Worm (Caenorhabditis elegans) whole organism, early embryonic: ENCODE results near the gene pqn-90.

Source experiments
- B0310.2 ChIP-seq: sonication (generic microtip); optimal IDR thresholded peaks from 2 replicates; lab custom pipeline; 2016; ENCODE audit warnings: mild to moderate bottlenecking, missing genetic modification characterization, missing compliant biosample characterization
- F13C5.2 ChIP-seq: sonication (generic microtip); optimal IDR thresholded peaks from 2 replicates; lab custom pipeline; 2017; ENCODE audit warnings: mild to moderate bottlenecking, missing genetic modification characterization, inconsistent platforms, missing compliant biosample characterization
- aly-1 ChIP-seq: sonication (generic microtip); optimal IDR thresholded peaks from 2 replicates; lab custom pipeline; 2016; ENCODE audit warnings: missing genetic modification characterization, missing compliant biosample characterization
- ama-1 ChIP-seq: fragments of 150-350 bp; optimal IDR thresholded peaks from 2 replicates; lab custom pipeline; 2014
- ceh-13 ChIP-seq: fragments of 200-800 bp; sonication (Bioruptor generic); optimal IDR thresholded peaks from 2 replicates; lab custom pipeline; 2018; ENCODE audit warnings: mild to moderate bottlenecking, missing genetic modification characterization, missing compliant biosample characterization
- ceh-36 ChIP-seq: sonication (generic microtip); optimal IDR thresholded peaks from 2 replicates; lab custom pipeline; 2016; ENCODE audit warnings: missing genetic modification characterization, inconsistent platforms, missing compliant biosample characterization
- ets-7 ChIP-seq: sonication (generic microtip); optimal IDR thresholded peaks from 2 replicates; lab custom pipeline; 2016; ENCODE audit warnings: missing genotype, missing genetic modification characterization, missing compliant biosample characterization
- flt-1 ChIP-seq: fragments of 200-800 bp; sonication (Bioruptor generic); IDR thresholded peaks from 2 replicates; pipeline ENCODE4 v1.3.6; 2022; ENCODE audit warnings: missing genetic modification characterization, missing compliant biosample characterization
- hmbx-1 ChIP-seq: sonication (generic microtip); optimal IDR thresholded peaks from 2 replicates; lab custom pipeline; 2016; ENCODE audit warnings: mild to moderate bottlenecking, missing genetic modification characterization, missing compliant biosample characterization
- hmg-4 ChIP-seq: fragments of 200-800 bp; sonication (Bioruptor generic); optimal IDR thresholded peaks from 2 replicates; lab custom pipeline; 2018; ENCODE audit warnings: mild to moderate bottlenecking, missing genetic modification characterization, missing compliant biosample characterization
- hnd-1 ChIP-seq: sonication (generic microtip); optimal IDR thresholded peaks from 2 replicates; lab custom pipeline; 2016; ENCODE audit warnings: missing genetic modification characterization, missing compliant biosample characterization
- pes-1 ChIP-seq: fragments of 200-800 bp; sonication (Bioruptor generic); IDR thresholded peaks from 2 replicates; pipeline ENCODE4 v1.3.6; 2022; ENCODE audit warnings: missing genetic modification reagents, missing genetic modification characterization, missing compliant biosample characterization
- scrt-1 ChIP-seq: fragments of 200-800 bp; sonication (Bioruptor generic); IDR thresholded peaks from 2 replicates; pipeline ENCODE4 v1.3.6; 2022; ENCODE audit warnings: missing genetic modification characterization, missing compliant biosample characterization
- sea-1 ChIP-seq: fragments of 200-800 bp; sonication (Bioruptor generic); conservative IDR thresholded peaks from 2 replicates; pipeline ENCODE4 v1.3.6; 2022; ENCODE audit warnings: missing genetic modification characterization, missing compliant biosample characterization
- tbx-11 ChIP-seq: fragments of 200-800 bp; sonication (Bioruptor generic); IDR thresholded peaks from 2 replicates; pipeline ENCODE4 v1.3.6; 2022; ENCODE audit warnings: missing genetic modification characterization, missing compliant biosample characterization
- tbx-37 ChIP-seq: fragments of 200-800 bp; sonication (Bioruptor generic); conservative IDR thresholded peaks from 2 replicates; pipeline ENCODE4 v1.3.6; 2022; ENCODE audit warnings: missing genetic modification reagents, missing genetic modification characterization, missing compliant biosample characterization
- tra-4 ChIP-seq: sonication (generic microtip); optimal IDR thresholded peaks from 2 replicates; lab custom pipeline; 2017; ENCODE audit warnings: missing genetic modification characterization, missing compliant biosample characterization

Gene pqn-90

ce11 chrIV:15275363-15275854 is 15.7 kb downstream of the pqn-90 start, which contains the start of gene ccg-1:
Gene ccg-1 (minus strand): TSS chrIV:15275804.
- TF ChIP-seq tbx-11 (no peak), hmg-4 (GFP tag; lab: Kevin White, UChicago) (no peak), hmbx-1 (no peak), B0310.2 (no peak), pes-1 (GFP tag; lab: Robert Waterston, UW) (no peak), F13C5.2 (no peak), ceh-36 (no peak), hnd-1 (tag; lab: Kevin White, UChicago) (no peak), aly-1 (tag; lab: Kevin White, UChicago) (no peak)

ce11 chrIV:15274063-15274462 is 17.0 kb downstream of the pqn-90 start:
- TF ChIP-seq hnd-1 (tag; lab: Kevin White, UChicago), result no peak
- no peak for TF ChIP-seq hmbx-1
- no peak for TF ChIP-seq tra-4 (tag; lab: Kevin White, UChicago)
- TF ChIP-seq aly-1 (tag; lab: Kevin White, UChicago), result no peak
- no peak for TF ChIP-seq F13C5.2
- TF ChIP-seq flt-1, result no peak
- TF ChIP-seq B0310.2, result no peak
- no peak for TF ChIP-seq ceh-13 (GFP tag; lab: Kevin White, UChicago)

ce11 chrIV:15259548-15259947 is 31.5 kb downstream of the pqn-90 start, which contains the start of gene Y73F8A.5:
Gene Y73F8A.5 (plus strand): TSS chrIV:15259868.
- no peak for TF ChIP-seq pes-1 (GFP tag; lab: Robert Waterston, UW)
- TF ChIP-seq tra-4 (tag; lab: Kevin White, UChicago), result no peak
- TF ChIP-seq F13C5.2, result no peak
- TF ChIP-seq flt-1, result no peak
- TF ChIP-seq hnd-1 (tag; lab: Kevin White, UChicago), result no peak
- TF ChIP-seq tbx-37 (GFP tag; lab: Robert Waterston, UW), result no peak
- TF ChIP-seq hmg-4 (GFP tag; lab: Kevin White, UChicago), result no peak
- no peak for TF ChIP-seq ceh-36
- TF ChIP-seq hmbx-1, result no peak
- TF ChIP-seq ets-7 (tag; lab: Kevin White, UChicago), result no peak
- TF ChIP-seq B0310.2, result no peak
- TF ChIP-seq sea-1 (GFP tag; lab: Robert Waterston, UW), result no peak
- TF ChIP-seq aly-1 (tag; lab: Kevin White, UChicago), result no peak
- no peak for TF ChIP-seq ama-1 (lab: Kevin White, UChicago)
- no peak for TF ChIP-seq tbx-11
- TF ChIP-seq scrt-1 (GFP tag; lab: Robert Waterston, UW), result no peak

- TF ChIP-seq ceh-36, result no peak
- no peak for TF ChIP-seq ets-7 (tag; lab: Kevin White, UChicago)
- no peak for TF ChIP-seq F13C5.2
- no peak for TF ChIP-seq tra-4 (tag; lab: Kevin White, UChicago)
- no peak for TF ChIP-seq tbx-11
- TF ChIP-seq aly-1 (tag; lab: Kevin White, UChicago), result no peak
- no peak for TF ChIP-seq scrt-1 (GFP tag; lab: Robert Waterston, UW)
- TF ChIP-seq hmg-4 (GFP tag; lab: Kevin White, UChicago), result no peak
Observed at ce11 chrIV:15252157-15252556, 38.9 kb downstream of the pqn-90 start, which contains the start of gene srj-42. Gene srj-42 (minus strand): TSS chrIV:15252257.

- TF ChIP-seq ceh-13 (GFP tag; lab: Kevin White, UChicago) (no peak), tra-4 (tag; lab: Kevin White, UChicago) (no peak), B0310.2 (no peak), aly-1 (tag; lab: Kevin White, UChicago) (no peak), scrt-1 (GFP tag; lab: Robert Waterston, UW) (no peak), tbx-11 (no peak), ceh-36 (no peak), hnd-1 (tag; lab: Kevin White, UChicago) (no peak)
Observed at ce11 chrIV:15251075-15251474, 40.0 kb downstream of the pqn-90 start.

- TF ChIP-seq sea-1 (GFP tag; lab: Robert Waterston, UW) (no peak), hmbx-1 (no peak), ama-1 (lab: Kevin White, UChicago) (no peak), ceh-13 (GFP tag; lab: Kevin White, UChicago) (no peak), tra-4 (tag; lab: Kevin White, UChicago) (no peak), flt-1 (no peak), scrt-1 (GFP tag; lab: Robert Waterston, UW) (no peak), hmg-4 (GFP tag; lab: Kevin White, UChicago) (no peak), ets-7 (tag; lab: Kevin White, UChicago) (no peak), ceh-36 (no peak), B0310.2 (no peak), tbx-11 (no peak), aly-1 (tag; lab: Kevin White, UChicago) (no peak), F13C5.2 (no peak), pes-1 (GFP tag; lab: Robert Waterston, UW) (no peak), hnd-1 (tag; lab: Kevin White, UChicago) (no peak)
Observed at ce11 chrIV:15245655-15246054, 45.4 kb downstream of the pqn-90 start, which contains the start of gene Y73F8A.36. Gene Y73F8A.36 (plus strand): TSS chrIV:15245955.
